Fruit fly (Drosophila melanogaster) whole organism, embryonic: ENCODE data around the gene Naxe.
A peak's percentile ranks its signal among the peaks of the same experiment; 100 is the strongest.

Experiments used
- ATbp ChIP-seq: fragments of 200-800 bp; sonication (Bioruptor generic); optimal IDR thresholded peaks from 2 replicates; lab custom pipeline; 2017; ENCODE audit warnings: missing biosample characterization, mild to moderate bottlenecking, missing genetic modification characterization, missing genetic modification reagents
- BEAF-32 ChIP-seq: fragments of 200-800 bp; sonication (Bioruptor generic); optimal IDR thresholded peaks from 3 replicates; lab custom pipeline; 2017; ENCODE audit warnings: missing biosample characterization, missing genetic modification characterization, mild to moderate bottlenecking, moderate library complexity, missing genetic modification reagents
- CG10209 ChIP-seq: fragments of 200-800 bp; sonication (Bioruptor generic); optimal IDR thresholded peaks from 3 replicates; lab custom pipeline; 2017; ENCODE audit warnings: missing biosample characterization, mild to moderate bottlenecking, missing genetic modification characterization, missing genetic modification reagents
- CG1024 ChIP-seq: fragments of 200-800 bp; sonication (Bioruptor generic); IDR thresholded peaks from 2 replicates; pipeline ENCODE4 v1.3.6; 2022; ENCODE audit warnings: missing biosample characterization, missing genetic modification characterization
- CG10267 ChIP-seq: fragments of 200-800 bp; sonication (Bioruptor generic); optimal IDR thresholded peaks from 2 replicates; lab custom pipeline; 2018; ENCODE audit warnings: missing biosample characterization, mild to moderate bottlenecking, missing genetic modification characterization, moderate library complexity
- CG11456 ChIP-seq: fragments of 200-800 bp; sonication (Bioruptor generic); IDR thresholded peaks from 3 replicates; pipeline ENCODE4 v1.3.6; 2022; ENCODE audit warnings: missing biosample characterization, missing genetic modification characterization
- CG13287 ChIP-seq: fragments of 200-800 bp; sonication (Bioruptor generic); IDR thresholded peaks from 2 replicates; pipeline ENCODE4 v1.3.6; 2022; ENCODE audit warnings: missing biosample characterization, missing genetic modification characterization; ENCODE audit not compliant: partially characterized antibody
- CG1647 ChIP-seq: fragments of 200-800 bp; sonication (Bioruptor generic); optimal IDR thresholded peaks from 3 replicates; lab custom pipeline; 2016; ENCODE audit warnings: missing biosample characterization, missing genetic modification characterization
- CG17359 ChIP-seq: fragments of 200-800 bp; sonication (Bioruptor generic); optimal IDR thresholded peaks from 3 replicates; lab custom pipeline; 2018; ENCODE audit warnings: missing biosample characterization, mild to moderate bottlenecking, missing genetic modification characterization, moderate library complexity
- CG17829 ChIP-seq: fragments of 200-800 bp; optimal IDR thresholded peaks from 2 replicates; lab custom pipeline; 2019; ENCODE audit warnings: missing biosample characterization, mild to moderate bottlenecking, missing genetic modification characterization, moderate library complexity
- CG2120 ChIP-seq: fragments of 200-800 bp; sonication (Bioruptor generic); optimal IDR thresholded peaks from 3 replicates; lab custom pipeline; 2016; ENCODE audit warnings: missing biosample characterization, missing genetic modification characterization
- CG30403 ChIP-seq: fragments of 200-800 bp; sonication (Bioruptor generic); optimal IDR thresholded peaks from 3 replicates; lab custom pipeline; 2016; ENCODE audit warnings: missing biosample characterization, missing genetic modification characterization
- CG3065 ChIP-seq: fragments of 200-800 bp; sonication (Bioruptor generic); optimal IDR thresholded peaks from 2 replicates; lab custom pipeline; 2016; ENCODE audit warnings: missing biosample characterization, missing genetic modification characterization
- CG34376 ChIP-seq: fragments of 200-800 bp; sonication (Bioruptor generic); optimal IDR thresholded peaks from 2 replicates; lab custom pipeline; 2018; ENCODE audit warnings: missing biosample characterization, mild to moderate bottlenecking, missing genetic modification characterization
- CG3995 ChIP-seq: fragments of 200-800 bp; sonication (Bioruptor generic); optimal IDR thresholded peaks from 3 replicates; lab custom pipeline; 2016; ENCODE audit warnings: missing biosample characterization, missing genetic modification characterization
- CG6272 ChIP-seq: fragments of 200-800 bp; sonication (Bioruptor generic); IDR thresholded peaks from 2 replicates; pipeline ENCODE4 v1.3.6; 2022; ENCODE audit warnings: missing biosample characterization, missing genetic modification characterization
- CG8359 ChIP-seq: fragments of 200-800 bp; sonication (Bioruptor generic); optimal IDR thresholded peaks from 2 replicates; lab custom pipeline; 2017; ENCODE audit warnings: missing biosample characterization, mild to moderate bottlenecking, missing genetic modification characterization, borderline replicate concordance
- CG9609 ChIP-seq: fragments of 200-800 bp; sonication (Bioruptor generic); optimal IDR thresholded peaks from 3 replicates; lab custom pipeline; 2016; ENCODE audit warnings: missing biosample characterization, missing genetic modification characterization
- Dad ChIP-seq: fragments of 200-800 bp; sonication (Bioruptor generic); optimal IDR thresholded peaks from 3 replicates; lab custom pipeline; 2016; ENCODE audit warnings: missing biosample characterization, missing genetic modification characterization
- E2f2 ChIP-seq: fragments of 200-800 bp; sonication (Bioruptor generic); IDR thresholded peaks from 2 replicates; pipeline ENCODE4 v1.3.6; 2022; ENCODE audit warnings: missing biosample characterization, missing genetic modification characterization
- Ets65A ChIP-seq: fragments of 200-800 bp; sonication (Bioruptor generic); peaks from one replicate; lab custom pipeline; 2016; ENCODE audit warnings: missing biosample characterization, missing genetic modification characterization
- Fer1 ChIP-seq: fragments of 200-800 bp; sonication (Bioruptor generic); optimal IDR thresholded peaks from 2 replicates; lab custom pipeline; 2017; ENCODE audit warnings: missing biosample characterization, mild to moderate bottlenecking, missing genetic modification characterization
- HLH4C ChIP-seq: fragments of 200-800 bp; sonication (Bioruptor generic); IDR thresholded peaks from 3 replicates; pipeline ENCODE4 v1.3.6; 2022; ENCODE audit warnings: missing biosample characterization, missing genetic modification characterization; ENCODE audit not compliant: partially characterized antibody
- Hand ChIP-seq: fragments of 200-800 bp; sonication (Bioruptor generic); optimal IDR thresholded peaks from 2 replicates; lab custom pipeline; 2017; ENCODE audit warnings: mild to moderate bottlenecking, missing biosample characterization, missing genetic modification reagents, missing genetic modification characterization
- Hey ChIP-seq: fragments of 200-800 bp; sonication (Bioruptor generic); optimal IDR thresholded peaks from 3 replicates; lab custom pipeline; 2018; ENCODE audit warnings: missing biosample characterization, mild to moderate bottlenecking, missing genetic modification characterization
- Hmx ChIP-seq: fragments of 200-800 bp; sonication (Bioruptor generic); optimal IDR thresholded peaks from 2 replicates; lab custom pipeline; 2016; ENCODE audit warnings: missing biosample characterization, missing genetic modification characterization
- Kr ChIP-seq: fragments of 200-800 bp; sonication (Bioruptor generic); optimal IDR thresholded peaks from 2 replicates; lab custom pipeline; 2017; ENCODE audit warnings: missing biosample characterization, mild to moderate bottlenecking, missing genetic modification characterization
- MESR4 ChIP-seq: fragments of 200-800 bp; sonication (Bioruptor generic); optimal IDR thresholded peaks from 2 replicates; lab custom pipeline; 2018; ENCODE audit warnings: missing biosample characterization, mild to moderate bottlenecking, missing genetic modification characterization, moderate library complexity
- Nf-YA ChIP-seq: fragments of 200-800 bp; sonication (Bioruptor generic); IDR thresholded peaks from 2 replicates; pipeline ENCODE4 v1.3.6; 2022; ENCODE audit warnings: missing biosample characterization, missing genetic modification characterization
- Sry-β ChIP-seq: fragments of 200-800 bp; sonication (Bioruptor generic); optimal IDR thresholded peaks from 2 replicates; lab custom pipeline; 2018; ENCODE audit warnings: missing biosample characterization, mild to moderate bottlenecking, missing genetic modification characterization, moderate library complexity
- Usf ChIP-seq: fragments of 200-800 bp; sonication (Bioruptor generic); optimal IDR thresholded peaks from 2 replicates; lab custom pipeline; 2017; ENCODE audit warnings: missing genotype, missing biosample characterization, missing genetic modification characterization
- az2 ChIP-seq: fragments of 200-800 bp; sonication (Bioruptor generic); optimal IDR thresholded peaks from 3 replicates; lab custom pipeline; 2016; ENCODE audit warnings: missing biosample characterization, missing genetic modification characterization
- cato ChIP-seq: fragments of 200-800 bp; sonication (Bioruptor generic); optimal IDR thresholded peaks from 2 replicates; lab custom pipeline; 2016; ENCODE audit warnings: missing biosample characterization, missing genetic modification characterization, borderline replicate concordance
- fd96Cb ChIP-seq: fragments of 200-800 bp; sonication (Bioruptor generic); optimal IDR thresholded peaks from 2 replicates; lab custom pipeline; 2018; ENCODE audit warnings: missing biosample characterization, mild to moderate bottlenecking, missing genetic modification characterization, moderate library complexity
- gfzf ChIP-seq: fragments of 200-800 bp; sonication (Bioruptor generic); optimal IDR thresholded peaks from 2 replicates; lab custom pipeline; 2016; ENCODE audit warnings: missing biosample characterization, mild to moderate bottlenecking, missing genetic modification characterization, moderate library complexity
- grn ChIP-seq: fragments of 200-800 bp; sonication (Bioruptor generic); optimal IDR thresholded peaks from 3 replicates; lab custom pipeline; 2017; ENCODE audit warnings: missing biosample characterization, missing genetic modification characterization
- gsb ChIP-seq: fragments of 200-800 bp; sonication (Bioruptor generic); IDR thresholded peaks from 2 replicates; pipeline ENCODE4 v1.3.6; 2022; ENCODE audit warnings: missing biosample characterization, missing genetic modification characterization
- ham ChIP-seq: fragments of 200-800 bp; sonication (Bioruptor generic); IDR thresholded peaks from 2 replicates; pipeline ENCODE4 v1.3.6; 2022; ENCODE audit warnings: missing biosample characterization, missing genetic modification characterization
- odd ChIP-seq: fragments of 200-800 bp; sonication (Bioruptor generic); optimal IDR thresholded peaks from 2 replicates; lab custom pipeline; 2017; ENCODE audit warnings: missing biosample characterization, mild to moderate bottlenecking, missing genetic modification characterization
- org-1 ChIP-seq: fragments of 200-800 bp; sonication (Bioruptor generic); optimal IDR thresholded peaks from 2 replicates; lab custom pipeline; 2017; ENCODE audit warnings: missing biosample characterization, missing genetic modification characterization
- otp ChIP-seq: fragments of 200-800 bp; sonication (Bioruptor generic); IDR thresholded peaks from 3 replicates; pipeline ENCODE4, ENCODE4 v1.3.6; 2022; ENCODE audit warnings: missing biosample characterization, missing genetic modification characterization
- p53 ChIP-seq: fragments of 200-800 bp; sonication (Bioruptor generic); optimal IDR thresholded peaks from 2 replicates; lab custom pipeline; 2016; ENCODE audit warnings: missing biosample characterization, missing genetic modification characterization
- pb ChIP-seq: fragments of 200-800 bp; sonication (Bioruptor generic); optimal IDR thresholded peaks from 3 replicates; lab custom pipeline; 2016; ENCODE audit warnings: missing biosample characterization, missing genetic modification characterization
- rib ChIP-seq: fragments of 200-800 bp; sonication (Bioruptor generic); IDR thresholded peaks from 2 replicates; pipeline ENCODE4 v1.3.6; 2022; ENCODE audit warnings: missing biosample characterization, missing genetic modification characterization
- sima ChIP-seq: fragments of 200-800 bp; sonication (Bioruptor generic); optimal IDR thresholded peaks from 2 replicates; lab custom pipeline; 2016; ENCODE audit warnings: missing biosample characterization, missing genetic modification characterization
- sisA ChIP-seq: fragments of 200-800 bp; sonication (Bioruptor generic); IDR thresholded peaks from 2 replicates; pipeline ENCODE4 v1.3.6; 2022; ENCODE audit warnings: missing biosample characterization, missing genetic modification characterization
- toy ChIP-seq: fragments of 200-800 bp; sonication (Bioruptor generic); IDR thresholded peaks from 2 replicates; pipeline ENCODE4 v1.3.6; 2022; ENCODE audit warnings: missing biosample characterization, missing genetic modification characterization
- trh ChIP-seq: fragments of 200-800 bp; sonication (Bioruptor generic); optimal IDR thresholded peaks from 2 replicates; lab custom pipeline; 2016; ENCODE audit warnings: missing biosample characterization, missing genetic modification characterization
- wdn ChIP-seq: fragments of 200-800 bp; sonication (Bioruptor generic); IDR thresholded peaks from 2 replicates; pipeline ENCODE4 v1.3.6; 2022; ENCODE audit warnings: missing biosample characterization, missing genetic modification characterization
- wor ChIP-seq: fragments of 200-800 bp; sonication (Bioruptor generic); IDR thresholded peaks from 2 replicates; pipeline ENCODE4 v1.3.6; 2022; ENCODE audit warnings: missing biosample characterization, missing genetic modification characterization
- zen ChIP-seq: fragments of 200-800 bp; sonication (Bioruptor generic); optimal IDR thresholded peaks from 3 replicates; lab custom pipeline; 2018; ENCODE audit warnings: missing biosample characterization, mild to moderate bottlenecking, missing genetic modification characterization, moderate library complexity

Gene Naxe

DNA sequence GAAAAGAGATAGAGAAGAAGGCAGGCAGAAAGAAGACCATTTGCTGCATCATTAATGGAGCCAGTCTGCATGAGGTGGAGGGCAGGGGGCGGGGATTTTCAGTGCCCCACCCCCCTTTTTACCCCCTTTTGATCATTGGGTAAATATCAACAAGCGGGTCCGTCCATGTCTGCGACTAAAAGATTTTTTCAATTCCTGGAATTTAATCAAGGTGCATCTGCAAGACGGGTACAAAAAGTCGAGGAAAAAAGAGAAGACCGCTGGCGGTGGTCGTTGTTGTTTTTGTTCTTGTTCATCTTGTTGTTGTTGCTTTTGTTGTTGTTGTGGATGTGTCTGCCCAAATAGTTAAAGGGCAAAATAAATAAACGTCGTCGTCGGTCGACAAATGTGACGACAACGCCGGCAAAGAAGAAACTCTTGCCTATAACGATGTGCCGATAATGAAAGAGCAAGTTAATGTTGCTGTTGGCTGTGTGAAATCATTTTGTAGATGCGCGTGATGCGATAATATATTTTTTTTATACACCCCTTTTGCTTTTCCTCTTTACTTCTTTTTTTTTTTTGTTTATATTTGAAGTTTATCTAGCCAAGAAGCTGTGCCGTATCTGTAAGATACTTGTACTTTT is 29.7 kb upstream of the Naxe start (continued):
- TF ChIP-seq CG17359 (tag; lab: Kevin White, UChicago) (no peak), CG34376 (GFP tag; lab: Kevin White, UChicago) (no peak), org-1 (peak; percentile 18), toy (GFP tag; lab: Robert Waterston, UW) (no peak), Nf-YA (0 out of 2 replicates have a peak, but pooled peaks have one; percentile 15), CG17829 (tag; lab: Kevin White, UChicago) (no peak), zen (tag; lab: Kevin White, UChicago) (no peak), Ets65A (GFP tag; lab: Kevin White, UChicago) (peak; percentile 9), MESR4 (GFP tag; lab: Kevin White, UChicago) (no peak), BEAF-32 (GFP tag; lab: Kevin White, UChicago) (no peak), CG13287 (GFP tag; lab: Robert Waterston, UW) (no peak), wdn (GFP tag; lab: Robert Waterston, UW) (no peak), CG3065 (no peak), gsb (GFP tag; lab: Robert Waterston, UW) (no peak), otp (GFP tag; lab: Robert Waterston, UW) (peak; percentile 71), Kr (GFP tag; lab: Kevin White, UChicago) (no peak), Hmx (GFP tag; lab: Kevin White, UChicago) (no peak), CG1647 (no peak), gfzf (GFP tag; lab: Kevin White, UChicago) (no peak), CG8359 (GFP tag; lab: Kevin White, UChicago) (no peak), Hand (GFP tag; lab: Kevin White, UChicago) (no peak), HLH4C (GFP tag; lab: Robert Waterston, UW) (no peak), ATbp (GFP tag; lab: Kevin White, UChicago) (peak; percentile 81), E2f2 (GFP tag; lab: Robert Waterston, UW) (no peak), grn (peak; percentile 70), CG9609 (GFP tag; lab: Kevin White, UChicago) (no peak), trh (GFP tag; lab: Kevin White, UChicago) (peak; percentile 3), sima (GFP tag; lab: Kevin White, UChicago) (no peak), sisA (GFP tag; lab: Robert Waterston, UW) (no peak), CG10209 (no peak), CG2120 (GFP tag; lab: Kevin White, UChicago) (no peak), wor (GFP tag; lab: Robert Waterston, UW) (no peak), p53 (GFP tag; lab: Kevin White, UChicago) (no peak), CG6272 (GFP tag; lab: Robert Waterston, UW) (no peak), pb (GFP tag; lab: Kevin White, UChicago) (no peak), Dad (GFP tag; lab: Kevin White, UChicago) (no peak), CG30403 (GFP tag; lab: Kevin White, UChicago) (no peak), odd (GFP tag; lab: Kevin White, UChicago) (no peak), CG10267 (tag; lab: Kevin White, UChicago) (no peak), az2 (GFP tag; lab: Kevin White, UChicago) (no peak), CG11456 (GFP tag; lab: Robert Waterston, UW) (no peak), Sry-β (GFP tag; lab: Kevin White, UChicago) (peak; percentile 19), Hey (tag; lab: Kevin White, UChicago) (no peak), Fer1 (GFP tag; lab: Kevin White, UChicago) (no peak), CG1024 (GFP tag; lab: Robert Waterston, UW) (no peak), rib (no peak), cato (GFP tag; lab: Kevin White, UChicago) (no peak), Usf (no peak), ham (no peak), CG3995 (no peak), fd96Cb (tag; lab: Kevin White, UChicago) (no peak)
